Fruit fly (Drosophila melanogaster) whole organism: ENCODE results near the gene PIP82.

ENCODE experiments used
- CG8478 ChIP-seq: fragments of >200 bp; optimal IDR thresholded peaks from 2 replicates; lab custom pipeline; 2018; ENCODE audit warnings: inconsistent platforms
- EcR ChIP-seq, 2 experiments: fragments of >200 bp; optimal IDR thresholded peaks; 2 replicates each; lab custom pipeline; 2017; ENCODE audit warnings: missing biosample characterization in 2 of 2, missing genetic modification characterization in 2 of 2, missing genetic modification reagents in 2 of 2
- pan ChIP-seq: fragments of >200 bp; optimal IDR thresholded peaks from 2 replicates; lab custom pipeline; 2017
- psq ChIP-seq: fragments of >200 bp; optimal IDR thresholded peaks from 2 replicates; lab custom pipeline; 2017
- usp ChIP-seq: fragments of >200 bp; optimal IDR thresholded peaks from 2 replicates; lab custom pipeline; 2017; ENCODE audit warnings: missing biosample characterization, missing genetic modification characterization, mixed read lengths

DNA sequence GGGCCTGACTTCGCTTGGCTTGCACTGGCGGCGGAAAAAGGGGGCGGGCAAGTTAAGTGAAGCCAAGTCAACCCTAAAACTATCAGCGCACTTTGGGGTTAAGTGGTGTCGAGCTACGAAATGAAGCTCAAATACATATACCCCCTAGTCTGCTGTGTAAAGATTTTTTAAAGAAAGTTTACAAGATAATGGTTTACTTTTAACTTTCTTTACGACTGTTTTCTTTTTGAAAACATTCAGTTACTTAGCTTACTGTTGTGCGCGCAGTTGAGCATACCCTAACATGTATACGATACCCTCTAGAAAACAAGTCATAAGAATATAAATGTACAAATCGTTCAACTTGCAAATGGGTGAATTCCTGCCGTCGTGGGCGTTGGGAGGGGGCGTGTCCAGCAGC lies 13.2 kb upstream of the PIP82 start:
- no peak for TF ChIP-seq psq
- no peak for TF ChIP-seq pan (lab: Kevin White, UChicago)
- no peak for TF ChIP-seq usp (GFP tag; lab: Kevin White, UChicago)
- TF ChIP-seq EcR (GFP tag; optimal IDR thresholded peaks at IDR 0.05; lab: Kevin White, UChicago) = no peak
- TF ChIP-seq CG8478 = no peak
